Fruit fly (Drosophila melanogaster): ENCODE data around the gene CG6330.

dm6 chr3R:26953478-26953874, 4.8 kb downstream of the CG6330 start:
- TF ChIP-seq CG8478 (optimal IDR thresholded peaks at IDR 0.05) (no peak), CTCF (optimal IDR thresholded peaks at IDR 0.05) (no peak)

All from S2 (cell line).